Worm (Caenorhabditis elegans): ENCODE measurements around the gene C07A12.2.

DNA sequence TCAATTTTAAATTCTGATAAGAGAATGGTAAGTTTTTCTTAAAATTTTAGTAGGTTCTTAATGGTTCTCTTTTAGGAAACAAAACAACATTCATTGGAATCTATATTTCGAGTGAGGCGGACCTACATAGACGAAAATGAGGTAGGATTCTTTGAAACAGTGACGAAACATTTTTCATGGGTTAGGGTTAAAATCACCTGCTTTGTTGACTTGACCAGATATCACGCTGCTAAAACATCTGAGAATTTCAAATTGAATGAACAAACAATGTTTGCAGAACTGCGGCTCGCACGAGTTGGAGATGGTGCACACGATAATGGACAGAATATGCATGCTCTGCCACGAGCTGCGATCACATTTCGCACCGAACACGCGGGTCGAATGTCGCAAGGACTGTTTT is 17.6 kb downstream of the C07A12.2 start:
- TF ChIP-seq ama-1 (optimal IDR thresholded peaks at IDR 0.05), result no peak
- no peak for TF ChIP-seq ets-7 (tag; optimal IDR thresholded peaks at IDR 0.05)
- no peak for TF ChIP-seq B0310.2 (tag; optimal IDR thresholded peaks at IDR 0.05)
- TF ChIP-seq tbx-11 (GFP tag; IDR thresholded peaks at IDR 0.05), result no peak
- no peak for TF ChIP-seq flt-1 (GFP tag; IDR thresholded peaks at IDR 0.05)
- TF ChIP-seq sea-1 (GFP tag; conservative IDR thresholded peaks at IDR 0.05), result no peak
- no peak for TF ChIP-seq scrt-1 (GFP tag; IDR thresholded peaks at IDR 0.05)
- no peak for TF ChIP-seq tra-4 (tag; optimal IDR thresholded peaks at IDR 0.05)
